Worm (Caenorhabditis elegans) whole organism, L3 larva: ENCODE measurements around the gene mrps-9.

Experiments used
- aly-2 ChIP-seq: fragments of 150-350 bp; optimal IDR thresholded peaks from 2 replicates; lab custom pipeline; 2014; ENCODE audit warnings: missing biosample characterization, missing genetic modification characterization
- ama-1 ChIP-seq: fragments of 150-350 bp; optimal IDR thresholded peaks from 2 replicates; lab custom pipeline; 2018
- daf-12 ChIP-seq: fragments of 150-350 bp; optimal IDR thresholded peaks from 2 replicates; lab custom pipeline; 2014; ENCODE audit warnings: missing biosample characterization, missing genetic modification reagents, missing genetic modification characterization
- elt-3 ChIP-seq, 3 experiments: fragments of 150-350 bp in 1 of 3; sonication (generic microtip) in 2 of 3; optimal IDR thresholded peaks; 2 replicates in 2 of 3; 4 replicates in 1 of 3; lab custom pipeline; 2014 to 2017; ENCODE audit warnings: missing biosample characterization in 3 of 3, missing genetic modification characterization in 3 of 3
- jun-1 ChIP-seq: fragments of 150-350 bp; optimal IDR thresholded peaks from 2 replicates; lab custom pipeline; 2014; ENCODE audit warnings: missing biosample characterization, missing genetic modification reagents, missing genetic modification characterization
- nfya-1 ChIP-seq: sonication (generic microtip); optimal IDR thresholded peaks from 2 replicates; lab custom pipeline; 2017; ENCODE audit warnings: missing genetic modification characterization, mild to moderate bottlenecking, missing compliant biosample characterization, antibody characterized with exemption, moderate library complexity; ENCODE audit not compliant: insufficient read depth
- nhr-23 ChIP-seq: fragments of 150-350 bp; optimal IDR thresholded peaks from 2 replicates; lab custom pipeline; 2014; ENCODE audit warnings: missing biosample characterization, missing genetic modification reagents, missing genetic modification characterization
- nhr-237 ChIP-seq: fragments of 150-350 bp; optimal IDR thresholded peaks from 2 replicates; lab custom pipeline; 2014; ENCODE audit warnings: missing biosample characterization, missing genetic modification characterization
- nhr-25 ChIP-seq: sonication (generic microtip); optimal IDR thresholded peaks from 2 replicates; lab custom pipeline; 2017; ENCODE audit warnings: missing biosample characterization, missing genetic modification characterization
- snpc-4 ChIP-seq: fragments of 150-350 bp; optimal IDR thresholded peaks from 2 replicates; lab custom pipeline; 2014; ENCODE audit warnings: missing biosample characterization, missing genetic modification characterization
- unc-62 ChIP-seq: fragments of 150-350 bp; sonication (generic microtip); optimal IDR thresholded peaks from 4 replicates; lab custom pipeline; 2014; ENCODE audit warnings: missing biosample characterization, missing genetic modification reagents, missing genetic modification characterization
- ztf-4 ChIP-seq: fragments of 150-350 bp; optimal IDR thresholded peaks from 2 replicates; lab custom pipeline; 2014; ENCODE audit warnings: missing biosample characterization, missing genetic modification characterization

ce11 chrIII:8279567-8279966, 13.7 kb downstream of the mrps-9 start:
- TF ChIP-seq ztf-4 (tag; lab: Kevin White, UChicago) (no peak), nhr-25 (tag; lab: Kevin White, UChicago) (no peak), daf-12 (tag; lab: Kevin White, UChicago) (no peak), aly-2 (tag; lab: Kevin White, UChicago) (no peak), elt-3 (tag; optimal IDR thresholded peaks at IDR 0.05; lab: Kevin White, UChicago) (no peak), unc-62 (GFP tag; lab: Kevin White, UChicago) (no peak), nhr-23 (tag; lab: Kevin White, UChicago) (no peak), nhr-237 (tag; lab: Kevin White, UChicago) (no peak), ama-1 (lab: Kevin White, UChicago) (no peak), snpc-4 (tag; lab: Kevin White, UChicago) (no peak), nfya-1 (tag; lab: Kevin White, UChicago) (no peak), jun-1 (tag; lab: Kevin White, UChicago) (no peak)
